Fruit fly (Drosophila melanogaster): ENCODE measurements around the gene CG2211.

The CG2211 gene

dm6 chr3L:1313039-1313766, 22.0 kb downstream of the CG2211 start, which contains the start of the genes sturkopf and Herc4 (continued):
- TF ChIP-seq crc (GFP tag; optimal IDR thresholded peaks at IDR 0.05) (peak; percentile 78), CG17802 (tag; optimal IDR thresholded peaks at IDR 0.05) (no peak), ara (GFP tag; IDR thresholded peaks at IDR 0.05) (no peak), CG11398 (GFP tag; optimal IDR thresholded peaks at IDR 0.05) (no peak), Scr (GFP tag; IDR thresholded peaks at IDR 0.05; ENCODE audit: partially characterized antibody) (no peak), Oaz (GFP tag; IDR thresholded peaks at IDR 0.05) (0 out of 2 replicates have a peak, but pooled peaks have one; percentile 16), PHDP (tag; optimal IDR thresholded peaks at IDR 0.05) (peak; percentile 72), Sox102F (GFP tag; optimal IDR thresholded peaks at IDR 0.05) (no peak), fd102C (GFP tag; optimal IDR thresholded peaks at IDR 0.05) (no peak), salm (tag; optimal IDR thresholded peaks at IDR 0.05) (peak; percentile 41), wek (GFP tag; optimal IDR thresholded peaks at IDR 0.05) (peak; percentile 3), CrebB (tag; optimal IDR thresholded peaks at IDR 0.05) (no peak), CG11695 (GFP tag; IDR thresholded peaks at IDR 0.05) (peak; percentile 40; the same call in 1 of the 3 replicates), CG17385 (GFP tag; optimal IDR thresholded peaks at IDR 0.05) (peak; percentile 68), CG7745 (tag; optimal IDR thresholded peaks at IDR 0.05) (no peak), sima (GFP tag; optimal IDR thresholded peaks at IDR 0.05) (peak; percentile 8), CG8089 (GFP tag; optimal IDR thresholded peaks at IDR 0.05) (peak; percentile 39), dmrt11E (tag; optimal IDR thresholded peaks at IDR 0.05) (peak; percentile 62), Lhr (GFP tag; optimal IDR thresholded peaks at IDR 0.05) (peak; percentile 6), mld (GFP tag; IDR thresholded peaks at IDR 0.05; ENCODE audit: partially characterized antibody) (no peak), zen2 (GFP tag; IDR thresholded peaks at IDR 0.05; ENCODE audit: partially characterized antibody) (no peak), hkb (optimal IDR thresholded peaks at IDR 0.05) (no peak), hkb (GFP tag; IDR thresholded peaks at IDR 0.05) (no peak; the same call in 1 of the 2 replicates), MTF-1 (GFP tag; optimal IDR thresholded peaks at IDR 0.05; ENCODE audit: borderline replicate concordance) (no peak), ems (GFP tag; optimal IDR thresholded peaks at IDR 0.05) (peak; percentile 89), CG4730 (GFP tag; IDR thresholded peaks at IDR 0.05) (peak; percentile 50), CG1529 (GFP tag; optimal IDR thresholded peaks at IDR 0.05) (peak; percentile 25), CG8388 (GFP tag; optimal IDR thresholded peaks at IDR 0.05) (peak; percentile 66), hth (optimal IDR thresholded peaks at IDR 0.05) (no peak), CG4707 (GFP tag; optimal IDR thresholded peaks at IDR 0.05) (no peak), ac (GFP tag; optimal IDR thresholded peaks at IDR 0.05) (no peak), Nf-YA (GFP tag; IDR thresholded peaks at IDR 0.05) (no peak), HmgD (GFP tag; optimal IDR thresholded peaks at IDR 0.05) (peak; percentile 37), CG4360 (GFP tag; IDR thresholded peaks at IDR 0.05) (no peak), tx (GFP tag; optimal IDR thresholded peaks at IDR 0.05) (peak; percentile 69), D19A (tag; optimal IDR thresholded peaks at IDR 0.05) (no peak), CG10654 (GFP tag; optimal IDR thresholded peaks at IDR 0.05) (peak; percentile 53), sens-2 (GFP tag; IDR thresholded peaks at IDR 0.05) (0 out of 2 replicates have a peak, but pooled peaks have one; percentile 5), onecut (GFP tag; IDR thresholded peaks at IDR 0.05) (peak; percentile 87), Hmr (GFP tag; optimal IDR thresholded peaks at IDR 0.05) (peak; percentile 84), CG2129 (GFP tag; IDR thresholded peaks at IDR 0.05; ENCODE audit: partially characterized antibody) (no peak), hb (GFP tag; IDR thresholded peaks at IDR 0.05; ENCODE audit: partially characterized antibody) (no peak), al (GFP tag; IDR thresholded peaks at IDR 0.05) (peak; percentile 24), CG15011 (GFP tag; optimal IDR thresholded peaks at IDR 0.05) (no peak), fru (optimal IDR thresholded peaks at IDR 0.05) (no peak), CG13424 (tag; optimal IDR thresholded peaks at IDR 0.05) (peak; percentile 80), CG6254 (GFP tag; optimal IDR thresholded peaks at IDR 0.05) (peak; percentile 7), CG12942 (GFP tag; optimal IDR thresholded peaks at IDR 0.05) (peak; percentile 60), Atf-2 (GFP tag; optimal IDR thresholded peaks at IDR 0.05) (peak; percentile 83), CG30431 (GFP tag; optimal IDR thresholded peaks at IDR 0.05) (peak; percentile 3)

Data from whole organism, embryonic.